Worm (Caenorhabditis elegans) whole organism, young adult: ENCODE measurements around the gene C23H3.2.

ENCODE experiments used
- B0336.3 ChIP-seq: fragments of 200-800 bp; sonication (Bioruptor generic); IDR thresholded peaks from 2 replicates; pipeline ENCODE4 v1.3.6; 2022; ENCODE audit warnings: missing genetic modification characterization, missing compliant biosample characterization
- C17E4.6 ChIP-seq: fragments of 200-800 bp; sonication (Bioruptor generic); IDR thresholded peaks from 2 replicates; pipeline ENCODE4 v1.3.6; 2022; ENCODE audit warnings: missing genetic modification reagents, missing genetic modification characterization, missing compliant biosample characterization
- D2030.7 ChIP-seq: fragments of 200-800 bp; sonication (Bioruptor generic); IDR thresholded peaks from 2 replicates; pipeline ENCODE4 v1.3.6; 2022; ENCODE audit warnings: missing genetic modification reagents, missing genetic modification characterization, missing compliant biosample characterization
- F10E7.11 ChIP-seq: sonication (generic microtip); optimal IDR thresholded peaks from 2 replicates; lab custom pipeline; 2017; ENCODE audit warnings: mild to moderate bottlenecking, missing genetic modification characterization, moderate library complexity, missing compliant biosample characterization
- F22D6.2 ChIP-seq: sonication (generic microtip); optimal IDR thresholded peaks from 2 replicates; lab custom pipeline; 2016; ENCODE audit warnings: mild to moderate bottlenecking, missing genetic modification characterization, missing compliant biosample characterization
- F49E8.2 ChIP-seq: sonication (generic microtip); optimal IDR thresholded peaks from 3 replicates; lab custom pipeline; 2017; ENCODE audit warnings: missing genetic modification characterization, mild to moderate bottlenecking, missing compliant biosample characterization, antibody characterized with exemption, moderate library complexity; ENCODE audit not compliant: insufficient read depth
- F52B5.7 ChIP-seq: sonication (generic microtip); optimal IDR thresholded peaks from 2 replicates; lab custom pipeline; 2016; ENCODE audit warnings: mild to moderate bottlenecking, missing genetic modification characterization, missing compliant biosample characterization
- K11D2.4 ChIP-seq: fragments of 200-800 bp; sonication (Bioruptor generic); IDR thresholded peaks from 2 replicates; pipeline ENCODE4 v1.3.6; 2022; ENCODE audit warnings: missing genetic modification reagents, missing genetic modification characterization, missing compliant biosample characterization
- T26A5.8 ChIP-seq: sonication (generic microtip); optimal IDR thresholded peaks from 2 replicates; lab custom pipeline; 2016; ENCODE audit warnings: missing genetic modification characterization, missing compliant biosample characterization
- Y53G8AR.9 ChIP-seq: fragments of 200-800 bp; sonication (Bioruptor generic); conservative IDR thresholded peaks from 2 replicates; pipeline ENCODE4 v1.3.6; 2022; ENCODE audit warnings: missing genetic modification reagents, missing genetic modification characterization, missing compliant biosample characterization
- Y79H2A.3 ChIP-seq: fragments of 200-800 bp; sonication (Bioruptor generic); conservative IDR thresholded peaks from 2 replicates; pipeline ENCODE4 v1.3.6; 2022; ENCODE audit warnings: missing genetic modification reagents, missing genetic modification characterization, missing compliant biosample characterization
- ZK185.1 ChIP-seq: sonication (generic microtip); optimal IDR thresholded peaks from 2 replicates; lab custom pipeline; 2016; ENCODE audit warnings: mild to moderate bottlenecking, missing genetic modification characterization, missing compliant biosample characterization; ENCODE audit not compliant: poor library complexity, severe bottlenecking
- aptf-2 ChIP-seq: fragments of 200-800 bp; sonication (Bioruptor generic); conservative IDR thresholded peaks from 2 replicates; pipeline ENCODE4 v1.3.6; 2022; ENCODE audit warnings: missing genetic modification reagents, missing genetic modification characterization, missing compliant biosample characterization
- attf-6 ChIP-seq: fragments of 200-800 bp; sonication (Bioruptor generic); IDR thresholded peaks from 2 replicates; pipeline ENCODE4 v1.3.6; 2022; ENCODE audit warnings: missing genetic modification reagents, missing genetic modification characterization, missing compliant biosample characterization
- ceh-40 ChIP-seq: fragments of 200-800 bp; sonication (Bioruptor generic); IDR thresholded peaks from 2 replicates; pipeline ENCODE4 v1.3.6; 2022; ENCODE audit warnings: missing genetic modification characterization, missing compliant biosample characterization
- ceh-91 ChIP-seq: fragments of 200-800 bp; sonication (Bioruptor generic); IDR thresholded peaks from 2 replicates; pipeline ENCODE4 v1.3.6; 2022; ENCODE audit warnings: missing genetic modification reagents, missing genetic modification characterization, missing compliant biosample characterization
- dox-1 ChIP-seq: fragments of 200-800 bp; sonication (Bioruptor generic); IDR thresholded peaks from 2 replicates; pipeline ENCODE4 v1.3.6; 2022; ENCODE audit warnings: missing genetic modification reagents, missing genetic modification characterization, missing compliant biosample characterization
- dpff-1 ChIP-seq: sonication (generic microtip); optimal IDR thresholded peaks from 2 replicates; lab custom pipeline; 2017; ENCODE audit warnings: mild to moderate bottlenecking, missing genetic modification characterization, missing compliant biosample characterization
- egrh-3 ChIP-seq: fragments of 200-800 bp; sonication (Bioruptor generic); IDR thresholded peaks from 2 replicates; pipeline ENCODE4 v1.3.6; 2022; ENCODE audit warnings: missing genetic modification reagents, missing genetic modification characterization, missing compliant biosample characterization
- ets-4 ChIP-seq: fragments of 200-800 bp; sonication (Bioruptor generic); optimal IDR thresholded peaks from 2 replicates; lab custom pipeline; 2018; ENCODE audit warnings: mild to moderate bottlenecking, missing genetic modification characterization, missing compliant biosample characterization
- him-1 ChIP-seq: sonication (generic microtip); optimal IDR thresholded peaks from 2 replicates; lab custom pipeline; 2016; ENCODE audit warnings: missing genotype, missing genetic modification reagents, missing genetic modification characterization, missing compliant biosample characterization
- hrde-1 ChIP-seq: sonication (generic microtip); optimal IDR thresholded peaks from 2 replicates; lab custom pipeline; 2016; ENCODE audit warnings: missing genetic modification characterization, mild to moderate bottlenecking, missing compliant biosample characterization, moderate library complexity, missing genotype, missing genetic modification reagents, borderline replicate concordance
- lag-1 ChIP-seq: fragments of 200-800 bp; sonication (Bioruptor generic); IDR thresholded peaks from 2 replicates; pipeline ENCODE4 v1.3.6; 2022; ENCODE audit warnings: missing genetic modification reagents, missing genetic modification characterization, missing compliant biosample characterization
- let-526 ChIP-seq: fragments of 200-800 bp; sonication (Bioruptor generic); IDR thresholded peaks from 2 replicates; pipeline ENCODE4 v1.3.6; 2022; ENCODE audit warnings: missing genetic modification reagents, missing genetic modification characterization, missing compliant biosample characterization
- let-607 ChIP-seq, 2 experiments: fragments of 200-800 bp in 1 of 2; sonication (Bioruptor generic) in 1 of 2; sonication (generic microtip) in 1 of 2; optimal IDR thresholded peaks; 2 replicates each; lab custom pipeline; 2016 to 2018; ENCODE audit warnings: mild to moderate bottlenecking in 2 of 2, missing compliant biosample characterization in 2 of 2, missing genetic modification characterization in 2 of 2, moderate library complexity in 2 of 2, missing genotype in 1 of 2
- lir-1 ChIP-seq: fragments of 200-800 bp; sonication (Bioruptor generic); conservative IDR thresholded peaks from 2 replicates; pipeline ENCODE4 v1.3.6; 2022; ENCODE audit warnings: missing genetic modification reagents, missing genetic modification characterization, missing compliant biosample characterization
- madf-3 ChIP-seq: fragments of 200-800 bp; sonication (Bioruptor generic); IDR thresholded peaks from 2 replicates; pipeline ENCODE4 v1.3.6; 2022; ENCODE audit warnings: missing genetic modification reagents, missing genetic modification characterization, missing compliant biosample characterization
- madf-8 ChIP-seq: fragments of 200-800 bp; sonication (Bioruptor generic); conservative IDR thresholded peaks from 2 replicates; pipeline ENCODE4 v1.3.6; 2022; ENCODE audit warnings: missing genetic modification reagents, missing genetic modification characterization, missing compliant biosample characterization
- mcd-1 ChIP-seq: fragments of 200-800 bp; sonication (Bioruptor generic); IDR thresholded peaks from 2 replicates; pipeline ENCODE4 v1.3.6; 2022; ENCODE audit warnings: missing genetic modification reagents, missing genetic modification characterization, missing compliant biosample characterization
- mes-4 ChIP-seq: sonication (generic microtip); optimal IDR thresholded peaks from 2 replicates; lab custom pipeline; 2016; ENCODE audit warnings: missing genotype, missing genetic modification characterization, missing compliant biosample characterization
- nfya-1 ChIP-seq: sonication (generic microtip); optimal IDR thresholded peaks from 2 replicates; lab custom pipeline; 2017; ENCODE audit warnings: antibody characterized with exemption, missing compliant biosample characterization, missing genetic modification characterization, borderline replicate concordance; ENCODE audit not compliant: insufficient read depth
- nhr-179 ChIP-seq: sonication (generic microtip); optimal IDR thresholded peaks from 2 replicates; lab custom pipeline; 2016; ENCODE audit warnings: mild to moderate bottlenecking, missing genetic modification characterization, missing compliant biosample characterization
- nhr-80 ChIP-seq: sonication (generic microtip); optimal IDR thresholded peaks from 2 replicates; lab custom pipeline; 2016; ENCODE audit warnings: missing genetic modification characterization, missing compliant biosample characterization
- rec-8 ChIP-seq, 2 experiments: sonication (generic microtip); optimal IDR thresholded peaks; 2 replicates each; lab custom pipeline; 2016; ENCODE audit warnings: mild to moderate bottlenecking in 2 of 2, missing genetic modification characterization in 2 of 2, missing genetic modification reagents in 2 of 2, missing genotype in 2 of 2, missing biosample characterization in 1 of 2, missing compliant biosample characterization in 1 of 2, moderate library complexity in 1 of 2
- snpc-3.4 ChIP-seq: sonication (generic microtip); optimal IDR thresholded peaks from 2 replicates; lab custom pipeline; 2017; ENCODE audit warnings: missing genetic modification characterization, mild to moderate bottlenecking, missing compliant biosample characterization, antibody characterized with exemption, moderate library complexity, missing genotype, missing genetic modification reagents
- snpc-4 ChIP-seq, 5 experiments: fragments of 150-350 bp in 1 of 5; sonication (generic microtip) in 4 of 5; optimal IDR thresholded peaks; 2 replicates each; lab custom pipeline; 2014 to 2018; ENCODE audit warnings: missing genetic modification characterization in 5 of 5, missing biosample characterization in 3 of 5, antibody characterized with exemption in 2 of 5, mild to moderate bottlenecking in 2 of 5, missing compliant biosample characterization in 2 of 5, missing genotype in 2 of 5, moderate library complexity in 2 of 5, missing genetic modification reagents in 1 of 5
- tlf-1 ChIP-seq: fragments of 200-800 bp; sonication (Bioruptor generic); optimal IDR thresholded peaks from 2 replicates; lab custom pipeline; 2018; ENCODE audit warnings: mild to moderate bottlenecking, missing genetic modification characterization, missing compliant biosample characterization
- unc-62 ChIP-seq: fragments of 150-350 bp; optimal IDR thresholded peaks from 2 replicates; lab custom pipeline; 2014; ENCODE audit warnings: missing biosample characterization, missing genetic modification reagents, missing genetic modification characterization
- zfh-2 ChIP-seq: fragments of 200-800 bp; sonication (Bioruptor generic); conservative IDR thresholded peaks from 2 replicates; pipeline ENCODE4 v1.3.6; 2022; ENCODE audit warnings: missing genetic modification reagents, missing genetic modification characterization, missing compliant biosample characterization

Gene C23H3.2

DNA sequence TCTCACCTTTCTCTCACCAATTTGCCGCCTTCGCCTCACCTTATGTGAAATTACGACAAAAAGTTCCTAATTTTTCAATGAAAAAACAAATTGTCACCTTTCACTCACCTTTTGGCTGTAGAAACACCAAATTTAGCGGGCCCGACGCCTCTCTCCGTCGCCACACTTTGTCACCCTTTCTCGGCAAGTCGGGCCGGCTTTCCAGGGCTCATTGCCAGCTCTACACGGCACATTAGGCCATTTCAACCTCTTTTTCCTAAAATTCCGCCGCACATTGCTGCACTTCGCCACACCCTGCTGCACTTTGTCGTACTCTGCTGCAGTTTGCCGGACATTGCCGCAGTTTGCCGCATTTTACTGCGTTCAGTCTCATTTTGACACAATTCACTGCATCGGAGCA, 40.1 kb downstream of the C23H3.2 start:
- TF ChIP-seq F52B5.7 (tag; lab: Kevin White, UChicago) = peak; percentile 50
- no peak for TF ChIP-seq unc-62 (GFP tag; lab: Kevin White, UChicago)
- peak; percentile 71 for TF ChIP-seq zfh-2 (GFP tag; lab: Robert Waterston, UW)
- TF ChIP-seq let-607 (tag; optimal IDR thresholded peaks at IDR 0.05; lab: Kevin White, UChicago) = no peak
- TF ChIP-seq nhr-179 (tag; lab: Kevin White, UChicago) = no peak
- TF ChIP-seq dpff-1 (tag; lab: Kevin White, UChicago) = no peak
- TF ChIP-seq madf-3 (GFP tag; lab: Robert Waterston, UW) = 0 out of 2 replicates have a peak, but pooled peaks have one; percentile 4
- no peak; the same call in 1 of the 2 replicates for TF ChIP-seq mcd-1 (GFP tag; lab: Robert Waterston, UW)
- no peak for TF ChIP-seq K11D2.4 (GFP tag; lab: Robert Waterston, UW)
- no peak for TF ChIP-seq mes-4
- no peak for TF ChIP-seq ZK185.1 (tag; lab: Kevin White, UChicago)
- TF ChIP-seq B0336.3 (GFP tag; lab: Robert Waterston, UW) = 0 out of 2 replicates have a peak, but pooled peaks have one; percentile 42
- no peak for TF ChIP-seq ceh-40 (GFP tag; lab: Robert Waterston, UW)
- no peak for TF ChIP-seq F10E7.11 (tag; lab: Kevin White, UChicago)
- no peak for TF ChIP-seq nfya-1 (tag; lab: Kevin White, UChicago)
- no peak for TF ChIP-seq snpc-3.4 (tag; lab: Kevin White, UChicago)
- 0 out of 2 replicates have a peak, but pooled peaks have one; percentile 29 for TF ChIP-seq ceh-91
- TF ChIP-seq hrde-1 = peak; percentile 30
- TF ChIP-seq lag-1 (GFP tag; lab: Robert Waterston, UW) = no peak

DNA sequence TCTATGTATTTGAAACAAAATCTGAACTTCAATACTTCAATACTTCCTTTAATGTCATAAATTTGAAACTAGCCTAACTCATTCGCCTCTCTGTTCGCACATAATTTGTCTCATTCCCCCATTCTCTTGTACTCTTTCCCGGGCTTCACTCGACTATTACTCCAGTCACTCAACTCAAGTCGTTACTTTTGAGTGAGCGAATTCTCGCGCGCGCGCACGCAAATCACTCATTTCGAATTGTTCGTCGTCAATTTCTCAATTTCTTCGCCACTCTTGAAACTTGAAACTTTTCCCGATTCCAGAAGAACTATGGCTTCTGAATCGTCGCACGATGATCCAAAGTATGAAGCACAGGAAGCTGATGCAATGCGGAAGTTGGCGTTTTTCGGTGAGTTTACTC, 43.1 kb downstream of the C23H3.2 start, which contains the start of gene col-68:
Gene col-68, plus strand, starts transcription at position 301 of the 400 bp plus-strand sequence.
- no peak for TF ChIP-seq let-526 (GFP tag; lab: Robert Waterston, UW)

DNA sequence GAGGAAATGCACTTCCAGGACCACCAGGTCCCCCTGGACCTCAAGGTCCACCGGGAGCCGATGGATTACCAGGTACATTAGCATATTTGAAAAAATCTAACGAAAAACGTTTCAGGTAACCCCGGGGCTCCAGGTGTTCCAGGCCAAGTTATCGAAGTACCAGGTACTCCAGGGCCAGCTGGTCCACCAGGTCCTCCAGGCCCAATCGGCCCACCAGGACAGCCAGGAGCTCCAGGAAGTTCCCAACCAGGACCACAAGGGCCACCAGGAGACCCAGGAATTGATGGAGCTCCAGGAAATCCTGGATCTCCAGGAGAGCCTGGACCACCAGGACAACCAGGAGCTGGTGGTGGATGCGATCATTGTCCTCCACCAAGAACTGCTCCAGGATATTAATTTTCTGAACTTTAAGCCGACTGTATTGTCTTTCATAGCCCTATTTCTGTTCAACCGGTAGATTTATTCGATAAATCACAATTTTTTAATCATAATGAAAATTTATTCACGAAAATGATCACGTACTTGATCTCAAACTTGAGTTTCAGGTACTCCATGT, 44.3 kb downstream of the C23H3.2 start:
- TF ChIP-seq ceh-91 (0 out of 2 replicates have a peak, but pooled peaks have one; percentile 8), attf-6 (GFP tag; lab: Robert Waterston, UW) (no peak), F22D6.2 (tag; lab: Kevin White, UChicago) (no peak), nhr-179 (tag; lab: Kevin White, UChicago) (no peak), egrh-3 (GFP tag; lab: Robert Waterston, UW) (peak; percentile 62; the same call in 1 of the 2 replicates), dox-1 (0 out of 2 replicates have a peak, but pooled peaks have one; percentile 5), rec-8 (tag; optimal IDR thresholded peaks at IDR 0.05; lab: Kevin White, UChicago) (peak in 1 of 2 experiments; percentile 6), zfh-2 (GFP tag; lab: Robert Waterston, UW) (peak; percentile 71)

DNA sequence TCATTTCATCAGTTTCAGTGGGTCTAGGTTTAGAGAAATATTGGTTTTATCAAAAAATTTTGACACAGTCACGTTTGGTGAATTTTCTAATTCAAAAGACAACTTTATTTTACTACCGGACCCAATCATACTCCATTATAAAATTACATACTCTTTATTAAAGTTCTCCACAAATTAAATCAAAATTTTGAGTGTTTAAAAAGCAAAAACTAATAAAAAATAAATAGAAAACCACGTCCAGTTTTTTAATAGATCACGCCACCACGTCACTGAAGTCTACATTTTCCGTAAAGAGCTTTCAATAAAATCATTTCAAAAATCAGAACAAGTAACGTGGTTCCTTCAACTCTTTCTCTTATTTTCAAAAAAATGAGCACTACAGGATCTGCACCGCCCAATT, 44.8 kb downstream of the C23H3.2 start, which contains the start of gene txt-1:
Gene txt-1, plus strand, starts transcription at position 301 of the 400 bp plus-strand sequence.
- TF ChIP-seq C17E4.6 (GFP tag; lab: Robert Waterston, UW) (no peak), tlf-1 (GFP tag; lab: Kevin White, UChicago) (no peak), Y53G8AR.9 (GFP tag; lab: Robert Waterston, UW) (no peak), lir-1 (GFP tag; lab: Robert Waterston, UW) (no peak), D2030.7 (GFP tag; lab: Robert Waterston, UW) (no peak), ets-4 (GFP tag; lab: Kevin White, UChicago) (no peak), madf-8 (GFP tag; lab: Robert Waterston, UW) (no peak), snpc-4 (GFP tag; optimal IDR thresholded peaks at IDR 0.05; lab: Kevin White, UChicago) (no peak), snpc-4 (tag; optimal IDR thresholded peaks at IDR 0.05; lab: Kevin White, UChicago) (no peak), T26A5.8 (tag; lab: Kevin White, UChicago) (no peak), nhr-80 (tag; lab: Kevin White, UChicago) (no peak), him-1 (no peak), aptf-2 (GFP tag; lab: Robert Waterston, UW) (no peak), Y79H2A.3 (GFP tag; lab: Robert Waterston, UW) (no peak), mes-4 (no peak), F49E8.2 (no peak), F22D6.2 (tag; lab: Kevin White, UChicago) (no peak)
